Worm (Caenorhabditis elegans) whole organism, L4 larva: ENCODE data around the gene srh-215.

Experiments
- F10B5.3 ChIP-seq: sonication (generic microtip); optimal IDR thresholded peaks from 2 replicates; lab custom pipeline; 2016; ENCODE audit warnings: mild to moderate bottlenecking, missing genetic modification characterization, missing compliant biosample characterization
- Y48G9A.11 ChIP-seq: fragments of 200-800 bp; sonication (Bioruptor generic); IDR thresholded peaks from 2 replicates; pipeline ENCODE4 v1.3.6; 2022; ENCODE audit warnings: missing genetic modification reagents, missing genetic modification characterization, missing compliant biosample characterization
- Y5F2A.4 ChIP-seq: fragments of 200-800 bp; sonication (Bioruptor generic); optimal IDR thresholded peaks from 2 replicates; lab custom pipeline; 2018; ENCODE audit warnings: mild to moderate bottlenecking, missing genetic modification characterization, missing compliant biosample characterization
- Y75B8A.6 ChIP-seq: fragments of 200-800 bp; sonication (Bioruptor generic); IDR thresholded peaks from 2 replicates; pipeline ENCODE4 v1.3.6; 2022; ENCODE audit warnings: missing genetic modification reagents, missing genetic modification characterization, missing compliant biosample characterization
- ZK337.2 ChIP-seq: fragments of 200-800 bp; sonication (Bioruptor generic); IDR thresholded peaks from 2 replicates; pipeline ENCODE4 v1.3.6; 2022; ENCODE audit warnings: missing genetic modification reagents, missing genetic modification characterization, missing compliant biosample characterization
- aha-1 ChIP-seq: fragments of 150-350 bp; peaks from one replicate; lab custom pipeline; 2014; ENCODE audit warnings: missing biosample characterization, missing genetic modification characterization
- aly-2 ChIP-seq: sonication (generic microtip); optimal IDR thresholded peaks from 2 replicates; lab custom pipeline; 2018; ENCODE audit warnings: missing biosample characterization, missing genetic modification characterization
- ama-1 ChIP-seq: fragments of 150-350 bp; optimal IDR thresholded peaks from 2 replicates; lab custom pipeline; 2014; ENCODE audit warnings: inconsistent platforms, mixed read lengths
- arid-1 ChIP-seq: fragments of 200-800 bp; sonication (Bioruptor generic); conservative IDR thresholded peaks from 2 replicates; pipeline ENCODE4 v1.3.6; 2022; ENCODE audit warnings: missing genetic modification reagents, missing genetic modification characterization, missing compliant biosample characterization
- attf-4 ChIP-seq: sonication (generic microtip); optimal IDR thresholded peaks from 3 replicates; lab custom pipeline; 2017; ENCODE audit warnings: missing biosample characterization, missing genetic modification characterization
- ceh-20 ChIP-seq: fragments of 200-800 bp; sonication (Bioruptor generic); IDR thresholded peaks from 2 replicates; pipeline ENCODE4 v1.3.6; 2022; ENCODE audit warnings: missing genetic modification reagents, missing genetic modification characterization, missing compliant biosample characterization
- ceh-28 ChIP-seq: fragments of 150-350 bp; optimal IDR thresholded peaks from 2 replicates; lab custom pipeline; 2014; ENCODE audit warnings: missing biosample characterization, missing genetic modification reagents, missing genetic modification characterization
- ceh-44 ChIP-seq: fragments of 200-800 bp; sonication (Bioruptor generic); IDR thresholded peaks from 2 replicates; pipeline ENCODE4 v1.3.6; 2022; ENCODE audit warnings: missing genetic modification reagents, missing genetic modification characterization, missing compliant biosample characterization
- ceh-82 ChIP-seq: sonication (generic microtip); optimal IDR thresholded peaks from 2 replicates; lab custom pipeline; 2017; ENCODE audit warnings: missing biosample characterization, missing genetic modification characterization
- daf-19 ChIP-seq: fragments of 200-800 bp; sonication (Bioruptor generic); conservative IDR thresholded peaks from 2 replicates; pipeline ENCODE4 v1.3.6; 2022; ENCODE audit warnings: missing genetic modification characterization, missing compliant biosample characterization
- daf-8 ChIP-seq: fragments of 200-800 bp; sonication (Bioruptor generic); IDR thresholded peaks from 2 replicates; pipeline ENCODE4 v1.3.6; 2022; ENCODE audit warnings: missing genetic modification characterization, missing compliant biosample characterization
- dmd-6 ChIP-seq: fragments of 200-800 bp; sonication (Bioruptor generic); IDR thresholded peaks from 2 replicates; pipeline ENCODE4 v1.3.6; 2022; ENCODE audit warnings: missing genetic modification reagents, missing genetic modification characterization, missing compliant biosample characterization
- dmd-8 ChIP-seq: fragments of 200-800 bp; sonication (Bioruptor generic); IDR thresholded peaks from 2 replicates; pipeline ENCODE4 v1.3.6; 2022; ENCODE audit warnings: missing genetic modification characterization, missing compliant biosample characterization
- dpl-1 ChIP-seq: fragments of 150-350 bp; optimal IDR thresholded peaks from 2 replicates; lab custom pipeline; 2014; ENCODE audit warnings: missing biosample characterization, missing genetic modification reagents, missing genetic modification characterization
- egl-27 ChIP-seq: sonication (generic microtip); optimal IDR thresholded peaks from 3 replicates; lab custom pipeline; 2017; ENCODE audit warnings: missing biosample characterization, missing genetic modification reagents, missing genetic modification characterization
- gei-8 ChIP-seq: fragments of 200-800 bp; sonication (Bioruptor generic); optimal IDR thresholded peaks from 2 replicates; lab custom pipeline; 2018; ENCODE audit warnings: mild to moderate bottlenecking, missing genetic modification characterization, missing compliant biosample characterization
- hif-1 ChIP-seq, 2 experiments: sonication (generic microtip); optimal IDR thresholded peaks; 2 replicates each; lab custom pipeline; 2016 to 2017; ENCODE audit warnings: missing compliant biosample characterization in 2 of 2, missing genetic modification characterization in 2 of 2, missing genetic modification reagents in 2 of 2, missing genotype in 2 of 2, mild to moderate bottlenecking in 1 of 2
- hlh-11 ChIP-seq: fragments of 200-800 bp; sonication (Bioruptor generic); optimal IDR thresholded peaks from 2 replicates; lab custom pipeline; 2018; ENCODE audit warnings: mild to moderate bottlenecking, missing genetic modification characterization, missing compliant biosample characterization
- hlh-30 ChIP-seq: sonication (generic microtip); optimal IDR thresholded peaks from 2 replicates; lab custom pipeline; 2017; ENCODE audit warnings: antibody characterized with exemption, mild to moderate bottlenecking, missing genetic modification characterization, missing compliant biosample characterization; ENCODE audit not compliant: insufficient read depth
- jun-1 ChIP-seq: fragments of 150-350 bp; optimal IDR thresholded peaks from 2 replicates; lab custom pipeline; 2014; ENCODE audit warnings: missing biosample characterization, missing genetic modification reagents, missing genetic modification characterization
- lim-7 ChIP-seq: fragments of 200-800 bp; sonication (Bioruptor generic); IDR thresholded peaks from 2 replicates; pipeline ENCODE4 v1.3.6; 2022; ENCODE audit warnings: missing genetic modification characterization, missing compliant biosample characterization
- lin-1 ChIP-seq: fragments of 200-800 bp; sonication (Bioruptor generic); IDR thresholded peaks from 2 replicates; pipeline ENCODE4 v1.3.6; 2022; ENCODE audit warnings: missing genetic modification reagents, missing genetic modification characterization, missing compliant biosample characterization
- lin-15B ChIP-seq: fragments of 150-350 bp; sonication (generic microtip); optimal IDR thresholded peaks from 3 replicates; lab custom pipeline; 2014; ENCODE audit warnings: missing biosample characterization, missing genetic modification characterization
- lin-29 ChIP-seq: fragments of 200-800 bp; sonication (Bioruptor generic); IDR thresholded peaks from 2 replicates; pipeline ENCODE4 v1.3.6; 2022; ENCODE audit warnings: missing genetic modification reagents, missing genetic modification characterization, missing compliant biosample characterization
- lin-38 ChIP-seq: fragments of 200-800 bp; sonication (Bioruptor generic); IDR thresholded peaks from 2 replicates; pipeline ENCODE4 v1.3.6; 2022; ENCODE audit warnings: missing genetic modification reagents, missing genetic modification characterization, missing compliant biosample characterization
- lin-39 ChIP-seq: fragments of 150-350 bp; optimal IDR thresholded peaks from 2 replicates; lab custom pipeline; 2014; ENCODE audit warnings: missing biosample characterization, missing genetic modification reagents, missing genetic modification characterization
- lir-3 ChIP-seq: sonication (generic microtip); optimal IDR thresholded peaks from 2 replicates; lab custom pipeline; 2016; ENCODE audit warnings: mild to moderate bottlenecking, missing genetic modification characterization, missing compliant biosample characterization
- lsy-2 ChIP-seq, 2 experiments: fragments of 150-350 bp in 1 of 2; sonication (generic microtip) in 1 of 2; optimal IDR thresholded peaks; 2 replicates each; lab custom pipeline; 2014 to 2017; ENCODE audit warnings: missing biosample characterization in 2 of 2, missing genetic modification characterization in 2 of 2
- mes-2 ChIP-seq: sonication (generic microtip); optimal IDR thresholded peaks from 2 replicates; lab custom pipeline; 2016; ENCODE audit warnings: missing genotype, mild to moderate bottlenecking, missing genetic modification characterization, missing compliant biosample characterization; ENCODE audit not compliant: poor library complexity, severe bottlenecking
- mxl-3 ChIP-seq: fragments of 200-800 bp; sonication (Bioruptor generic); optimal IDR thresholded peaks from 2 replicates; lab custom pipeline; 2018; ENCODE audit warnings: mild to moderate bottlenecking, missing genetic modification characterization, missing compliant biosample characterization
- nhr-10 ChIP-seq: fragments of 150-350 bp; optimal IDR thresholded peaks from 2 replicates; lab custom pipeline; 2014; ENCODE audit warnings: missing biosample characterization, missing genetic modification characterization
- nhr-28 ChIP-seq: fragments of 150-350 bp; optimal IDR thresholded peaks from 2 replicates; lab custom pipeline; 2014; ENCODE audit warnings: missing biosample characterization, missing genetic modification characterization
- nhr-42 ChIP-seq: fragments of 200-800 bp; sonication (Bioruptor generic); IDR thresholded peaks from 2 replicates; pipeline ENCODE4 v1.3.6; 2022; ENCODE audit warnings: missing genetic modification characterization, missing compliant biosample characterization
- nhr-48 ChIP-seq: sonication (generic microtip); optimal IDR thresholded peaks from 2 replicates; lab custom pipeline; 2016; ENCODE audit warnings: mild to moderate bottlenecking, missing genetic modification characterization, missing compliant biosample characterization
- nhr-6 ChIP-seq: fragments of 150-350 bp; optimal IDR thresholded peaks from 2 replicates; lab custom pipeline; 2014; ENCODE audit warnings: missing biosample characterization, missing genetic modification characterization
- nhr-76 ChIP-seq: fragments of 150-350 bp; optimal IDR thresholded peaks from 2 replicates; lab custom pipeline; 2014; ENCODE audit warnings: missing biosample characterization, missing genetic modification characterization
- nhr-77 ChIP-seq: fragments of 150-350 bp; optimal IDR thresholded peaks from 2 replicates; lab custom pipeline; 2014; ENCODE audit warnings: missing biosample characterization, missing genetic modification characterization
- rbr-2 ChIP-seq: sonication (generic microtip); optimal IDR thresholded peaks from 2 replicates; lab custom pipeline; 2016; ENCODE audit warnings: missing genotype, missing genetic modification characterization, missing compliant biosample characterization
- saeg-2 ChIP-seq: fragments of 200-800 bp; sonication (Bioruptor generic); IDR thresholded peaks from 2 replicates; pipeline ENCODE4 v1.3.6; 2022; ENCODE audit warnings: missing genetic modification reagents, missing genetic modification characterization, missing compliant biosample characterization
- snpc-1.2 ChIP-seq: fragments of 200-800 bp; sonication (Bioruptor generic); IDR thresholded peaks from 2 replicates; pipeline ENCODE4 v1.3.6; 2022; ENCODE audit warnings: missing genetic modification reagents, missing genetic modification characterization, missing compliant biosample characterization
- spr-1 ChIP-seq: sonication (generic microtip); optimal IDR thresholded peaks from 2 replicates; lab custom pipeline; 2016; ENCODE audit warnings: mild to moderate bottlenecking, missing genetic modification characterization, missing compliant biosample characterization
- spr-3 ChIP-seq: fragments of 200-800 bp; sonication (Bioruptor generic); optimal IDR thresholded peaks from 2 replicates; lab custom pipeline; 2018; ENCODE audit warnings: mild to moderate bottlenecking, missing genetic modification characterization, missing compliant biosample characterization
- tra-1 ChIP-seq: fragments of 200-800 bp; sonication (Bioruptor generic); IDR thresholded peaks from 2 replicates; pipeline ENCODE4 v1.3.6; 2022; ENCODE audit warnings: missing genetic modification reagents, missing genetic modification characterization, missing compliant biosample characterization
- unc-62 ChIP-seq, 3 experiments: fragments of 150-350 bp in 1 of 3; sonication (generic microtip); optimal IDR thresholded peaks in 2 of 3; peaks in 1 of 3; 1 replicate in 1 of 3; 2 replicates in 2 of 3; lab custom pipeline; 2014 to 2017; ENCODE audit warnings: missing biosample characterization in 3 of 3, missing genetic modification characterization in 3 of 3, missing genetic modification reagents in 3 of 3, missing genotype in 1 of 3
- vab-7 ChIP-seq: fragments of 200-800 bp; sonication (Bioruptor generic); IDR thresholded peaks from 2 replicates; pipeline ENCODE4 v1.3.6; 2022; ENCODE audit warnings: missing genetic modification reagents, missing genetic modification characterization, missing compliant biosample characterization
- zag-1 ChIP-seq: fragments of 150-350 bp; optimal IDR thresholded peaks from 2 replicates; lab custom pipeline; 2014; ENCODE audit warnings: missing biosample characterization, missing genetic modification characterization
- zfp-3 ChIP-seq: fragments of 200-800 bp; sonication (Bioruptor generic); conservative IDR thresholded peaks from 2 replicates; pipeline ENCODE4 v1.3.6; 2022; ENCODE audit warnings: missing genetic modification reagents, missing genetic modification characterization, missing compliant biosample characterization
- ztf-11 ChIP-seq: fragments of 150-350 bp; optimal IDR thresholded peaks from 2 replicates; lab custom pipeline; 2014; ENCODE audit warnings: missing biosample characterization, missing genetic modification characterization

srh-215 gene

ce11 chrV:16816707-16817106 is 15.1 kb downstream of the srh-215 start:
- TF ChIP-seq nhr-10 (no peak), lin-29 (GFP tag; lab: Robert Waterston, UW) (no peak), gei-8 (GFP tag; lab: Kevin White, UChicago) (no peak), Y5F2A.4 (GFP tag; lab: Kevin White, UChicago) (no peak), daf-19 (GFP tag; lab: Robert Waterston, UW) (no peak), nhr-28 (tag; lab: Kevin White, UChicago) (peak; percentile 89), zfp-3 (GFP tag; lab: Robert Waterston, UW) (no peak), jun-1 (tag; lab: Kevin White, UChicago) (no peak), ceh-28 (tag; lab: Kevin White, UChicago) (no peak), ceh-82 (tag; lab: Kevin White, UChicago) (no peak), lin-1 (no peak), Y75B8A.6 (GFP tag; lab: Robert Waterston, UW) (no peak), snpc-1.2 (GFP tag; lab: Robert Waterston, UW) (no peak), spr-1 (tag; lab: Kevin White, UChicago) (no peak), nhr-77 (tag; lab: Kevin White, UChicago) (peak; percentile 2), arid-1 (GFP tag; lab: Robert Waterston, UW) (no peak), daf-8 (GFP tag; lab: Robert Waterston, UW) (no peak), lin-38 (GFP tag; lab: Robert Waterston, UW) (0 out of 2 replicates have a peak, but pooled peaks have one; percentile 5), unc-62 (GFP tag; optimal IDR thresholded peaks at IDR 0.05 in 1 of 2; lab: Kevin White, UChicago) (no peak), unc-62 (tag; optimal IDR thresholded peaks at IDR 0.05; lab: Kevin White, UChicago) (no peak), ama-1 (no peak), dmd-8 (no peak), saeg-2 (GFP tag; lab: Robert Waterston, UW) (no peak), rbr-2 (tag; lab: Kevin White, UChicago) (no peak), ceh-44 (GFP tag; lab: Robert Waterston, UW) (no peak), hif-1 (tag; optimal IDR thresholded peaks at IDR 0.05; lab: Kevin White, UChicago) (no peak), egl-27 (tag; lab: Kevin White, UChicago) (no peak), hlh-11 (peak; percentile 69), hlh-30 (peak; percentile 60), ZK337.2 (GFP tag; lab: Robert Waterston, UW) (no peak), dpl-1 (GFP tag; lab: Kevin White, UChicago) (no peak), ztf-11 (no peak), spr-3 (no peak), aha-1 (tag; lab: Kevin White, UChicago) (peak; percentile 60), attf-4 (no peak), Y48G9A.11 (GFP tag; lab: Robert Waterston, UW) (no peak), lsy-2 (tag; optimal IDR thresholded peaks at IDR 0.05; lab: Kevin White, UChicago) (no peak), ceh-20 (GFP tag; lab: Robert Waterston, UW) (peak; percentile 51; the same call in 1 of the 2 replicates), lin-15B (no peak), lir-3 (tag; lab: Kevin White, UChicago) (no peak), nhr-42 (no peak), zag-1 (tag; lab: Kevin White, UChicago) (no peak), mxl-3 (peak; percentile 9), nhr-6 (no peak), nhr-76 (tag; lab: Kevin White, UChicago) (no peak), dmd-6 (GFP tag; lab: Robert Waterston, UW) (peak; percentile 72), vab-7 (no peak), lin-39 (tag; lab: Kevin White, UChicago) (no peak), F10B5.3 (tag; lab: Kevin White, UChicago) (no peak), tra-1 (GFP tag; lab: Robert Waterston, UW) (peak; percentile 56; the same call in 1 of the 2 replicates), mes-2 (tag; lab: Kevin White, UChicago) (no peak), nhr-48 (no peak), lim-7 (GFP tag; lab: Robert Waterston, UW) (no peak), aly-2 (no peak)
